Worm (Caenorhabditis elegans) whole organism, young adult: ENCODE data around the gene ncap-1.

Source experiments
- F57A8.1 ChIP-seq: fragments of 200-800 bp; sonication (Bioruptor generic); optimal IDR thresholded peaks from 2 replicates; lab custom pipeline; 2018; ENCODE audit warnings: mild to moderate bottlenecking, missing genetic modification characterization, moderate library complexity, missing compliant biosample characterization
- akir-1 ChIP-seq: fragments of 200-800 bp; sonication (Bioruptor generic); optimal IDR thresholded peaks from 2 replicates; lab custom pipeline; 2018; ENCODE audit warnings: mild to moderate bottlenecking, missing genetic modification characterization, moderate library complexity, missing compliant biosample characterization
- ama-1 ChIP-seq, 3 experiments: fragments of 150-350 bp in 1 of 3; sonication (generic microtip) in 2 of 3; optimal IDR thresholded peaks; 2 replicates each; lab custom pipeline; 2014 to 2018; ENCODE audit warnings: missing biosample characterization in 2 of 3, missing genetic modification characterization in 2 of 3, missing genetic modification reagents in 2 of 3
- atf-7 ChIP-seq: sonication (generic microtip); optimal IDR thresholded peaks from 2 replicates; lab custom pipeline; 2017; ENCODE audit warnings: mild to moderate bottlenecking, missing genetic modification characterization, missing compliant biosample characterization
- attf-6 ChIP-seq: fragments of 200-800 bp; sonication (Bioruptor generic); IDR thresholded peaks from 2 replicates; pipeline ENCODE4 v1.3.6; 2022; ENCODE audit warnings: missing genetic modification reagents, missing genetic modification characterization, missing compliant biosample characterization
- ceh-27 ChIP-seq: fragments of 200-800 bp; sonication (Bioruptor generic); optimal IDR thresholded peaks from 2 replicates; lab custom pipeline; 2018; ENCODE audit warnings: mild to moderate bottlenecking, missing genetic modification characterization, moderate library complexity, missing compliant biosample characterization
- ceh-58 ChIP-seq: fragments of 200-800 bp; sonication (Bioruptor generic); IDR thresholded peaks from 2 replicates; pipeline ENCODE4 v1.3.6; 2022; ENCODE audit warnings: missing genetic modification characterization, missing compliant biosample characterization
- die-1 ChIP-seq: sonication (generic microtip); optimal IDR thresholded peaks from 2 replicates; lab custom pipeline; 2016; ENCODE audit warnings: missing genotype, mild to moderate bottlenecking, missing genetic modification characterization, missing compliant biosample characterization
- egl-18 ChIP-seq: fragments of 200-800 bp; sonication (Bioruptor generic); IDR thresholded peaks from 2 replicates; pipeline ENCODE4 v1.3.6; 2022; ENCODE audit warnings: missing genetic modification reagents, missing genetic modification characterization, missing compliant biosample characterization
- madf-6 ChIP-seq: fragments of 200-800 bp; sonication (Bioruptor generic); IDR thresholded peaks from 2 replicates; pipeline ENCODE4 v1.3.6; 2022; ENCODE audit warnings: missing genetic modification reagents, missing genetic modification characterization, missing compliant biosample characterization
- unc-62 ChIP-seq: fragments of 150-350 bp; optimal IDR thresholded peaks from 2 replicates; lab custom pipeline; 2014; ENCODE audit warnings: missing biosample characterization, missing genetic modification reagents, missing genetic modification characterization
- ztf-6 ChIP-seq: fragments of 200-800 bp; sonication (Bioruptor generic); IDR thresholded peaks from 2 replicates; pipeline ENCODE4 v1.3.6; 2022; ENCODE audit warnings: missing genetic modification reagents, missing genetic modification characterization, missing compliant biosample characterization

DNA sequence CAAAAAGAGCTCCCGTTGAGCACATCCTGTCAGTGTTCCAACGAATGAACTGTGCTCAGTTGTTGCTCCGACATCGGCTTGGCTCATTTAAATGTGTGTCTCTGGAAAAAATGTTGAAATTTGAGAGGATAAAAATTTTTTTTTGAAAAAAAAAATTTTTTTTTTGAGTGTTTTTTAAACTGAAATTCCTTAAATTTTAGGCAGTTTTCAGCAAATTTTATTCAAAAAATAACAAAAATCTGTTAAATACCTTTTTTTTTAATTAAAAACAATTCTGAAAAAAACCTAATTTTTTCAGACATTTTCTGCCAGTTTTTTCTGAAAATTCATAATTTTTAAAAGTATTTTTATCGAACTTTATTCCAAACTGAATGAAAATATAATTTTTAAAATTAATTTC, 34.3 kb downstream of the ncap-1 start, which contains the start of gene pigw-1:
- no peak for TF ChIP-seq egl-18 (GFP tag; lab: Robert Waterston, UW)
- no peak for TF ChIP-seq F57A8.1 (GFP tag; lab: Kevin White, UChicago)
- no peak for TF ChIP-seq akir-1 (GFP tag; lab: Kevin White, UChicago)
- TF ChIP-seq die-1 (tag; lab: Kevin White, UChicago): no peak
- TF ChIP-seq ceh-27 (GFP tag; lab: Kevin White, UChicago): no peak
- no peak for TF ChIP-seq attf-6 (GFP tag; lab: Robert Waterston, UW)
- no peak for TF ChIP-seq unc-62 (GFP tag; lab: Kevin White, UChicago)
- no peak for TF ChIP-seq ama-1 (optimal IDR thresholded peaks at IDR 0.05; lab: Kevin White, UChicago)
- no peak for TF ChIP-seq ama-1 (GFP tag; optimal IDR thresholded peaks at IDR 0.05; lab: Kevin White, UChicago)
- no peak for TF ChIP-seq madf-6 (GFP tag; lab: Robert Waterston, UW)
- no peak for TF ChIP-seq ceh-58 (GFP tag; lab: Robert Waterston, UW)
- no peak for TF ChIP-seq atf-7 (tag; lab: Kevin White, UChicago)
- TF ChIP-seq ztf-6: no peak
